Fruit fly (Drosophila melanogaster) whole organism, wandering third instar larva: Measurements from ENCODE around the gene CG6296.

Experiments used
- Hr78 ChIP-seq: fragments of >200 bp; optimal IDR thresholded peaks from 2 replicates; lab custom pipeline; 2017; ENCODE audit warnings: missing biosample characterization, missing genetic modification characterization
- lola ChIP-seq: fragments of >200 bp; optimal IDR thresholded peaks from 2 replicates; lab custom pipeline; 2017; ENCODE audit warnings: missing biosample characterization, missing genetic modification characterization

DNA sequence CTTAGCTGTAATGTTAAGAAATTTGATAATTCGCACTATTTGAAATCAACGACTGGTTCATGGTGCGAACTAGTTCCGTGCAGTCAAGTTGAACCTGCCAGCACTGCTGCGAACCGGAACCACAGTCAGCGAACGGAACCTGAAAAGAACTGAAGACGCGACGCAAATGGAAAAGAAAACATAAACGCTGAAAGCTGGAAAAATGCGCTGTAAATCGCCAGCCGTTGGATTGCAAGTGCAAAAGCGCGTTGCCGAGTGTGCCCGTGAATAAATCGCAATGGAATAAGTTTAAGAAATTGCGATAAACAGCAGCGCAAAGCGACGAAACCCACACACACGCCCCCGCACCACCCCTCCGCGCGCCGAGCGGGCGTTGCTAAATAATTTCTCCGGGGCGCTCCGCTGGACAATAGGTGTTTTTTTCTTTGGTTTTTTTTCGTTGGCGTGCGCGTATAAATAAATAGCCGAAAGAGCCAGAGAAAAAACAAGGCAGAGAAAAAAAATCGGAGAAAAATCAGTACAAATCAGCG, 38.4 kb downstream of the CG6296 start, which contains the start of gene CG5521:
- TF ChIP-seq lola (GFP tag; lab: Kevin White, UChicago) (no peak), Hr78 (GFP tag; lab: Kevin White, UChicago) (no peak)
